Worm (Caenorhabditis elegans) whole organism, young adult: ENCODE results near the gene ncx-10.

Experiments
- B0261.1 ChIP-seq: sonication (generic microtip); optimal IDR thresholded peaks from 2 replicates; lab custom pipeline; 2016; ENCODE audit warnings: mild to moderate bottlenecking, missing genetic modification characterization, moderate library complexity, missing compliant biosample characterization
- Y56A3A.18 ChIP-seq: fragments of 200-800 bp; sonication (Bioruptor generic); IDR thresholded peaks from 2 replicates; pipeline ENCODE4 v1.3.6; 2022; ENCODE audit warnings: missing genetic modification reagents, missing genetic modification characterization, missing compliant biosample characterization
- atf-7 ChIP-seq: sonication (generic microtip); optimal IDR thresholded peaks from 2 replicates; lab custom pipeline; 2017; ENCODE audit warnings: mild to moderate bottlenecking, missing genetic modification characterization, missing compliant biosample characterization
- attf-5 ChIP-seq: fragments of 200-800 bp; sonication (Bioruptor generic); optimal IDR thresholded peaks from 2 replicates; lab custom pipeline; 2018; ENCODE audit warnings: mild to moderate bottlenecking, missing genetic modification characterization, missing compliant biosample characterization
- lag-1 ChIP-seq: fragments of 200-800 bp; sonication (Bioruptor generic); IDR thresholded peaks from 2 replicates; pipeline ENCODE4 v1.3.6; 2022; ENCODE audit warnings: missing genetic modification reagents, missing genetic modification characterization, missing compliant biosample characterization
- mxl-1 ChIP-seq: sonication (generic microtip); optimal IDR thresholded peaks from 2 replicates; lab custom pipeline; 2016; ENCODE audit warnings: missing genetic modification characterization, missing compliant biosample characterization
- nhr-90 ChIP-seq: sonication (generic microtip); optimal IDR thresholded peaks from 2 replicates; lab custom pipeline; 2016; ENCODE audit warnings: missing genotype, mild to moderate bottlenecking, missing genetic modification characterization, missing compliant biosample characterization
- pha-4 ChIP-seq: fragments of 150-350 bp; sonication (generic microtip); optimal IDR thresholded peaks from 2 replicates; lab custom pipeline; 2014; ENCODE audit warnings: missing biosample characterization, missing genetic modification reagents, missing genetic modification characterization
- repo-1 ChIP-seq: sonication (generic microtip); optimal IDR thresholded peaks from 2 replicates; lab custom pipeline; 2017; ENCODE audit warnings: mild to moderate bottlenecking, missing genetic modification characterization, missing compliant biosample characterization
- snpc-4 ChIP-seq, 5 experiments: fragments of 150-350 bp in 1 of 5; sonication (generic microtip) in 4 of 5; optimal IDR thresholded peaks; 2 replicates each; lab custom pipeline; 2014 to 2018; ENCODE audit warnings: missing genetic modification characterization in 5 of 5, missing biosample characterization in 3 of 5, antibody characterized with exemption in 2 of 5, mild to moderate bottlenecking in 2 of 5, missing compliant biosample characterization in 2 of 5, missing genotype in 2 of 5, moderate library complexity in 2 of 5, missing genetic modification reagents in 1 of 5
- tbx-9 ChIP-seq: sonication (generic microtip); optimal IDR thresholded peaks from 2 replicates; lab custom pipeline; 2016; ENCODE audit warnings: borderline replicate concordance, missing genetic modification characterization, inconsistent platforms, missing compliant biosample characterization
- unc-62 ChIP-seq: fragments of 150-350 bp; optimal IDR thresholded peaks from 2 replicates; lab custom pipeline; 2014; ENCODE audit warnings: missing biosample characterization, missing genetic modification reagents, missing genetic modification characterization

DNA sequence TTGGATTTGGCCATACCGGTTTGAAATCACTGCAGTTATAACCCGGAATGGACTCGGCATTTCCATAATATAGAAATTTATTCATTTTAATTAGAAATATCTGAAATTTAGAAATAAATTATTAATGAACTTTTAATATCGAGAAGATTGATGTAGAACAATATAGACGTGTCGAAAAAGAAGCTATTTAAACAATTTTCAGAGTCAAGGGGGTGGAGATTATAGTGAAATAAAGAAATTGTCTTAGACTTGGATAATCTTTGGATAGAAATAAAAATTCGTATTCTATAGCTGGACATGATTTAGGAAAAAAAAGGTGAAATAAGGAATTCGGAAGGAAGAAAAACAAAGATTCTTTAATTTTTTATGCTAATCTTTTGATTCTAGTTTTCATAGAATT lies 7.4 kb upstream of the ncx-10 start, which contains the start of gene srt-53:
- no peak for TF ChIP-seq unc-62
- no peak for TF ChIP-seq nhr-90 (tag; lab: Kevin White, UChicago)
- TF ChIP-seq B0261.1 (tag; lab: Kevin White, UChicago) = no peak
- no peak for TF ChIP-seq attf-5
- TF ChIP-seq atf-7 (tag; lab: Kevin White, UChicago) = no peak
- TF ChIP-seq snpc-4 (GFP tag; optimal IDR thresholded peaks at IDR 0.05; lab: Kevin White, UChicago) = no peak
- no peak for TF ChIP-seq snpc-4 (tag; optimal IDR thresholded peaks at IDR 0.05; lab: Kevin White, UChicago)
- no peak for TF ChIP-seq repo-1 (tag; lab: Kevin White, UChicago)
- no peak for TF ChIP-seq lag-1
- TF ChIP-seq tbx-9 (tag; lab: Kevin White, UChicago) = no peak
- TF ChIP-seq mxl-1 = no peak
- TF ChIP-seq pha-4 = no peak
- no peak for TF ChIP-seq Y56A3A.18
